Fruit fly (Drosophila melanogaster) whole organism, wandering third instar larva: ENCODE results near the gene foi.
A peak's percentile ranks its signal among the peaks of the same experiment; 100 is the strongest.

Experiments used
- Abd-B ChIP-seq: fragments of >200 bp; optimal IDR thresholded peaks from 2 replicates; lab custom pipeline; 2017; ENCODE audit warnings: missing biosample characterization, missing genetic modification characterization
- CG32264 ChIP-seq: fragments of 200-800 bp; sonication (Bioruptor generic); optimal IDR thresholded peaks from 2 replicates; lab custom pipeline; 2016; ENCODE audit warnings: missing biosample characterization, missing genetic modification characterization
- CG9705 ChIP-seq: fragments of 200-800 bp; sonication (Bioruptor generic); optimal IDR thresholded peaks from 2 replicates; lab custom pipeline; 2018; ENCODE audit warnings: missing biosample characterization, mild to moderate bottlenecking, missing genetic modification characterization
- CrebA ChIP-seq: fragments of 200-800 bp; sonication (Bioruptor generic); optimal IDR thresholded peaks from 2 replicates; lab custom pipeline; 2016; ENCODE audit warnings: missing biosample characterization, mild to moderate bottlenecking, missing genetic modification characterization, borderline replicate concordance
- Dfd ChIP-seq: fragments of >200 bp; optimal IDR thresholded peaks from 2 replicates; lab custom pipeline; 2017; ENCODE audit warnings: missing biosample characterization, missing genetic modification characterization
- Dif ChIP-seq: fragments of 200-275, 200-300 bp; sonication (Bioruptor generic); optimal IDR thresholded peaks from 2 replicates; lab custom pipeline; 2018; ENCODE audit warnings: missing biosample characterization, missing genetic modification characterization; ENCODE audit not compliant: partially characterized antibody
- GATAd ChIP-seq: sonication (Bioruptor generic); optimal IDR thresholded peaks from 2 replicates; lab custom pipeline; 2016; ENCODE audit warnings: missing biosample characterization, missing genetic modification characterization
- HLH106 ChIP-seq: fragments of 200-800 bp; optimal IDR thresholded peaks from 3 replicates; lab custom pipeline; 2019; ENCODE audit warnings: missing biosample characterization, mild to moderate bottlenecking, missing genetic modification characterization, moderate library complexity
- Hr83 ChIP-seq: fragments of 200-300 bp; sonication (Bioruptor generic); optimal IDR thresholded peaks from 2 replicates; lab custom pipeline; 2016; ENCODE audit warnings: missing biosample characterization, mild to moderate bottlenecking, missing genetic modification characterization, moderate library complexity; ENCODE audit not compliant: poor library complexity, severe bottlenecking
- Myc ChIP-seq: fragments of >200 bp; optimal IDR thresholded peaks from 2 replicates; lab custom pipeline; 2017
- OdsH ChIP-seq: fragments of 200-800 bp; sonication (Bioruptor generic); optimal IDR thresholded peaks from 2 replicates; lab custom pipeline; 2016; ENCODE audit warnings: missing biosample characterization, mild to moderate bottlenecking, missing genetic modification characterization
- Rel ChIP-seq, 2 experiments: fragments of 200-800 bp; sonication (Bioruptor generic) in 1 of 2; optimal IDR thresholded peaks; 2 replicates in 1 of 2; 3 replicates in 1 of 2; lab custom pipeline; 2016 to 2019; ENCODE audit warnings: mild to moderate bottlenecking in 2 of 2, missing biosample characterization in 2 of 2, missing genetic modification characterization in 2 of 2, moderate library complexity in 1 of 2
- Sp1 ChIP-seq: fragments of 200-800 bp; sonication (Bioruptor generic); optimal IDR thresholded peaks from 3 replicates; lab custom pipeline; 2019; ENCODE audit warnings: missing biosample characterization, mild to moderate bottlenecking, missing genetic modification characterization, moderate library complexity
- Vsx2 ChIP-seq: fragments of 200-300, 225-300 bp; sonication (Bioruptor generic); optimal IDR thresholded peaks from 2 replicates; lab custom pipeline; 2018; ENCODE audit warnings: missing biosample characterization, missing genetic modification characterization; ENCODE audit not compliant: partially characterized antibody
- br ChIP-seq: fragments of 200-800 bp; sonication (Bioruptor generic); optimal IDR thresholded peaks from 2 replicates; lab custom pipeline; 2016; ENCODE audit warnings: missing biosample characterization, missing genetic modification characterization
- brk ChIP-seq: fragments of 200-800 bp; sonication (Bioruptor generic); optimal IDR thresholded peaks from 2 replicates; lab custom pipeline; 2016; ENCODE audit warnings: missing biosample characterization, mild to moderate bottlenecking, missing genetic modification characterization
- dl ChIP-seq, 2 experiments: fragments of 175-275, 200-275 bp in 1 of 2; fragments of 200-275 bp in 1 of 2; sonication (Bioruptor generic); optimal IDR thresholded peaks; lab custom pipeline; 2018; ENCODE audit warnings: mild to moderate bottlenecking in 2 of 2, missing biosample characterization in 2 of 2, missing genetic modification characterization in 2 of 2, moderate library complexity in 2 of 2; ENCODE audit not compliant: partially characterized antibody in 2 of 2, insufficient read depth in 1 of 2
- dmrt93B ChIP-seq: fragments of 200-800 bp; sonication (Bioruptor generic); optimal IDR thresholded peaks from 2 replicates; lab custom pipeline; 2018; ENCODE audit warnings: missing biosample characterization, mild to moderate bottlenecking, missing genetic modification characterization
- dsf ChIP-seq: sonication (Bioruptor generic); optimal IDR thresholded peaks from 2 replicates; lab custom pipeline; 2016; ENCODE audit warnings: missing biosample characterization, missing genetic modification characterization, borderline replicate concordance
- ey ChIP-seq: fragments of 200-800 bp; sonication (Bioruptor generic); optimal IDR thresholded peaks from 2 replicates; lab custom pipeline; 2016; ENCODE audit warnings: missing biosample characterization, missing genetic modification characterization
- fru ChIP-seq: fragments of 200-800 bp; sonication (Bioruptor generic); optimal IDR thresholded peaks from 3 replicates; lab custom pipeline; 2016; ENCODE audit warnings: missing biosample characterization, mild to moderate bottlenecking, missing genetic modification characterization
- h ChIP-seq: fragments of 200-800 bp; sonication (Bioruptor generic); optimal IDR thresholded peaks from 3 replicates; lab custom pipeline; 2016; ENCODE audit warnings: missing biosample characterization, mild to moderate bottlenecking, missing genetic modification characterization
- jim ChIP-seq: fragments of 175-275, 200-325 bp; sonication (Bioruptor generic); optimal IDR thresholded peaks from 2 replicates; lab custom pipeline; 2016; ENCODE audit warnings: missing biosample characterization, mild to moderate bottlenecking, missing genetic modification characterization
- lola ChIP-seq: fragments of >200 bp; optimal IDR thresholded peaks from 2 replicates; lab custom pipeline; 2017; ENCODE audit warnings: missing biosample characterization, missing genetic modification characterization
- pan ChIP-seq: fragments of >200 bp; optimal IDR thresholded peaks from 2 replicates; lab custom pipeline; 2017
- psq ChIP-seq: fragments of 200-800 bp; sonication (Bioruptor generic); optimal IDR thresholded peaks from 3 replicates; lab custom pipeline; 2017; ENCODE audit warnings: missing biosample characterization, mild to moderate bottlenecking, missing genetic modification characterization, moderate library complexity
- rgr ChIP-seq: fragments of 200-800 bp; sonication (Bioruptor generic); optimal IDR thresholded peaks from 3 replicates; lab custom pipeline; 2016; ENCODE audit warnings: missing biosample characterization, mild to moderate bottlenecking, missing genetic modification characterization
- sage ChIP-seq: fragments of 200-800 bp; sonication (Bioruptor generic); optimal IDR thresholded peaks from 2 replicates; lab custom pipeline; 2016; ENCODE audit warnings: missing biosample characterization, mild to moderate bottlenecking, missing genetic modification characterization
- usp ChIP-seq: fragments of >200 bp; optimal IDR thresholded peaks from 2 replicates; lab custom pipeline; 2017; ENCODE audit warnings: missing biosample characterization, missing genetic modification characterization

The foi gene

dm6 chr3L:8529701-8530100, 4.7 kb downstream of the foi start:
- TF ChIP-seq CrebA (no peak), Hr83 (GFP tag; lab: Kevin White, UChicago) (no peak), usp (GFP tag; lab: Kevin White, UChicago) (no peak), brk (GFP tag; lab: Kevin White, UChicago) (no peak), pan (lab: Kevin White, UChicago) (no peak), sage (no peak), fru (GFP tag; lab: Kevin White, UChicago) (no peak), dmrt93B (GFP tag; lab: Kevin White, UChicago) (no peak), lola (GFP tag; lab: Kevin White, UChicago) (no peak), rgr (GFP tag; lab: Kevin White, UChicago) (no peak), ey (GFP tag; lab: Kevin White, UChicago) (no peak), Sp1 (GFP tag; lab: Kevin White, UChicago) (no peak), br (GFP tag; lab: Kevin White, UChicago) (no peak), Myc (no peak)

dm6 chr3L:8534386-8535306, 9.6 kb downstream of the foi start, which contains the start of gene ergic53:
Gene ergic53, plus strand, starts transcription at chr3L:8534977.
- TF ChIP-seq Rel (GFP tag; optimal IDR thresholded peaks at IDR 0.05; lab: Kevin White, UChicago) (no peak), Rel (tag; optimal IDR thresholded peaks at IDR 0.05; lab: Kevin White, UChicago) (peak; percentile 32), h (no peak), Sp1 (GFP tag; lab: Kevin White, UChicago) (no peak), GATAd (GFP tag; lab: Kevin White, UChicago) (peak; percentile 71), Myc (peak; percentile 34)
- TF ChIP-seq, all 38 proteins: peak for 3

- no peak for TF ChIP-seq jim (GFP tag; lab: Kevin White, UChicago)
Observed at dm6 chr3L:8536387-8536786, 11.3 kb downstream of the foi start.

- TF ChIP-seq Myc (no peak), usp (GFP tag; lab: Kevin White, UChicago) (no peak), dl (GFP tag; optimal IDR thresholded peaks at IDR 0.05; lab: Kevin White, UChicago; ENCODE audit: insufficient read depth in 1 of 2, partially characterized antibody in 2 of 2) (no peak), CrebA (no peak), Rel (GFP tag; optimal IDR thresholded peaks at IDR 0.05; lab: Kevin White, UChicago) (no peak), Rel (tag; optimal IDR thresholded peaks at IDR 0.05; lab: Kevin White, UChicago) (no peak), Hr83 (GFP tag; lab: Kevin White, UChicago) (no peak), HLH106 (no peak)
Observed at dm6 chr3L:8538355-8538754, 13.3 kb downstream of the foi start.

dm6 chr3L:8540509-8540908, 15.5 kb downstream of the foi start:
- TF ChIP-seq jim (GFP tag; lab: Kevin White, UChicago) = no peak
- TF ChIP-seq Abd-B (GFP tag; lab: Kevin White, UChicago) = no peak
- TF ChIP-seq Vsx2 (GFP tag; lab: Kevin White, UChicago) = no peak
- no peak for TF ChIP-seq sage
- TF ChIP-seq OdsH (GFP tag; lab: Kevin White, UChicago) = no peak
- TF ChIP-seq Rel (GFP tag; optimal IDR thresholded peaks at IDR 0.05; lab: Kevin White, UChicago) = no peak
- TF ChIP-seq Rel (tag; optimal IDR thresholded peaks at IDR 0.05; lab: Kevin White, UChicago) = no peak
- no peak for TF ChIP-seq GATAd (GFP tag; lab: Kevin White, UChicago)
- TF ChIP-seq Dif = no peak

- TF ChIP-seq ey (GFP tag; lab: Kevin White, UChicago) (no peak), dsf (GFP tag; lab: Kevin White, UChicago) (no peak), Hr83 (GFP tag; lab: Kevin White, UChicago) (no peak), CG9705 (GFP tag; lab: Kevin White, UChicago) (no peak), psq (GFP tag; lab: Kevin White, UChicago) (no peak), CrebA (no peak), h (no peak), sage (no peak), CG32264 (no peak), Dif (no peak), brk (GFP tag; lab: Kevin White, UChicago) (no peak), Dfd (GFP tag; lab: Kevin White, UChicago) (no peak), GATAd (GFP tag; lab: Kevin White, UChicago) (no peak), HLH106 (no peak), rgr (GFP tag; lab: Kevin White, UChicago) (no peak)
Observed at dm6 chr3L:8541669-8542068, 16.6 kb downstream of the foi start.
